Fruit fly (Drosophila melanogaster) whole organism, wandering third instar larva: Measurements from ENCODE around the gene CG18417.

Experiments used
- Jra ChIP-seq: sonication (Bioruptor generic); optimal IDR thresholded peaks from 2 replicates; lab custom pipeline; 2016; ENCODE audit warnings: missing biosample characterization, missing genetic modification characterization
- sv ChIP-seq: fragments of 200-800 bp; sonication (Bioruptor generic); optimal IDR thresholded peaks from 3 replicates; lab custom pipeline; 2016; ENCODE audit warnings: missing biosample characterization, missing genetic modification characterization

CG18417 gene

dm6 chr3L:7450553-7450952 is 50.7 kb downstream of the CG18417 start, which contains the start of gene CG33278:
CG33278 (plus strand) TSS chr3L:7450853.
- no peak for TF ChIP-seq Jra
- TF ChIP-seq sv (GFP tag; lab: Kevin White, UChicago), result no peak
